Worm (Caenorhabditis elegans) whole organism, L4 larva: ENCODE measurements around the gene C55A6.12.

Experiments
- ZK546.5 ChIP-seq, 2 experiments: sonication (generic microtip); optimal IDR thresholded peaks; 2 replicates each; lab custom pipeline; 2017; ENCODE audit warnings: missing biosample characterization in 2 of 2, missing genetic modification characterization in 2 of 2
- ceh-28 ChIP-seq: fragments of 150-350 bp; optimal IDR thresholded peaks from 2 replicates; lab custom pipeline; 2014; ENCODE audit warnings: missing biosample characterization, missing genetic modification reagents, missing genetic modification characterization
- egl-27 ChIP-seq: sonication (generic microtip); optimal IDR thresholded peaks from 3 replicates; lab custom pipeline; 2017; ENCODE audit warnings: missing biosample characterization, missing genetic modification reagents, missing genetic modification characterization
- madf-5 ChIP-seq, 2 experiments: fragments of 200-800 bp; sonication (Bioruptor generic); IDR thresholded peaks; 2 replicates each; pipeline ENCODE4 v1.3.6; 2022; ENCODE audit warnings: missing compliant biosample characterization in 2 of 2, missing genetic modification characterization in 2 of 2
- nhr-10 ChIP-seq: fragments of 150-350 bp; optimal IDR thresholded peaks from 2 replicates; lab custom pipeline; 2014; ENCODE audit warnings: missing biosample characterization, missing genetic modification characterization
- nhr-6 ChIP-seq: fragments of 150-350 bp; optimal IDR thresholded peaks from 2 replicates; lab custom pipeline; 2014; ENCODE audit warnings: missing biosample characterization, missing genetic modification characterization
- spr-1 ChIP-seq: sonication (generic microtip); optimal IDR thresholded peaks from 2 replicates; lab custom pipeline; 2016; ENCODE audit warnings: mild to moderate bottlenecking, missing genetic modification characterization, missing compliant biosample characterization
- tra-1 ChIP-seq: fragments of 200-800 bp; sonication (Bioruptor generic); IDR thresholded peaks from 2 replicates; pipeline ENCODE4 v1.3.6; 2022; ENCODE audit warnings: missing genetic modification reagents, missing genetic modification characterization, missing compliant biosample characterization
- unc-130 ChIP-seq: sonication (generic microtip); optimal IDR thresholded peaks from 2 replicates; lab custom pipeline; 2016; ENCODE audit warnings: missing genetic modification reagents, missing genetic modification characterization, missing compliant biosample characterization
- ztf-11 ChIP-seq: fragments of 150-350 bp; optimal IDR thresholded peaks from 2 replicates; lab custom pipeline; 2014; ENCODE audit warnings: missing biosample characterization, missing genetic modification characterization

DNA sequence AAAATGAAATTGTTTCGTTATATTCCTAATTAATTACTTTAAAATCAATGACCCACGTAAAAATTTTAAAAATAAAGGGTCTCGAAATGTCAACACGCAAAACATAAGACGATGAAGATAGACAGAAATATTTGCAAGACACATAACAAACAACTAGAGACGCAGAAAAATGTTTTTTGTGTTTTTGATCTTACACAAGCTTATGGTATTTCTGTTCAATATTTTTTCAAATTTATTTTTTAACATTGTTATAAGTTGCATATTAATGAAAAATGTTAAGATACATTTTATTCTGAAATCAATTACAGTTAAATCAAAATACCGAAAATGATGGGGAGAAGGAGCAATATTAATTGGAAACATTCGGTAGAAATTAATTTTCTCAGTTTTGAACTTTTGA lies 10.5 kb upstream of the C55A6.12 start, which contains the start of gene C55A6.3:
- TF ChIP-seq nhr-6 (tag; lab: Kevin White, UChicago) (no peak), ZK546.5 (tag; optimal IDR thresholded peaks at IDR 0.05; lab: Kevin White, UChicago) (no peak), nhr-10 (tag; lab: Kevin White, UChicago) (no peak), ztf-11 (no peak), egl-27 (no peak), spr-1 (tag; lab: Kevin White, UChicago) (no peak), unc-130 (GFP tag; lab: Kevin White, UChicago) (no peak), ceh-28 (tag; lab: Kevin White, UChicago) (no peak), tra-1 (no peak), madf-5 (GFP tag; IDR thresholded peaks at IDR 0.05; lab: Robert Waterston, UW) (no peak)
